Worm (Caenorhabditis elegans) whole organism, late embryonic: ENCODE results near the gene rol-3.
A peak's percentile ranks its signal among the peaks of the same experiment; 100 is the strongest.

ENCODE experiments used
- C08G9.2 ChIP-seq: sonication (generic microtip); optimal IDR thresholded peaks from 2 replicates; lab custom pipeline; 2016; ENCODE audit warnings: mild to moderate bottlenecking, missing genetic modification characterization, moderate library complexity, missing compliant biosample characterization
- C38D4.7 ChIP-seq: fragments of 200-800 bp; sonication (Bioruptor generic); optimal IDR thresholded peaks from 2 replicates; lab custom pipeline; 2018; ENCODE audit warnings: mild to moderate bottlenecking, missing genetic modification characterization, moderate library complexity, missing compliant biosample characterization
- K09A11.1 ChIP-seq: sonication (generic microtip); optimal IDR thresholded peaks from 2 replicates; lab custom pipeline; 2017; ENCODE audit warnings: antibody characterized with exemption, mild to moderate bottlenecking, missing genetic modification characterization, missing compliant biosample characterization; ENCODE audit not compliant: insufficient read depth
- T23F11.4 ChIP-seq: fragments of 200-800 bp; sonication (Bioruptor generic); optimal IDR thresholded peaks from 2 replicates; lab custom pipeline; 2018; ENCODE audit warnings: mild to moderate bottlenecking, missing genetic modification characterization, missing compliant biosample characterization
- ceh-14 ChIP-seq: sonication (generic microtip); optimal IDR thresholded peaks from 2 replicates; lab custom pipeline; 2016; ENCODE audit warnings: missing genotype, missing genetic modification characterization, missing compliant biosample characterization
- ceh-18 ChIP-seq: sonication (generic microtip); optimal IDR thresholded peaks from 2 replicates; lab custom pipeline; 2016; ENCODE audit warnings: missing genetic modification characterization, missing compliant biosample characterization
- ceh-22 ChIP-seq: sonication (generic microtip); optimal IDR thresholded peaks from 2 replicates; lab custom pipeline; 2017; ENCODE audit warnings: missing biosample characterization, missing genetic modification characterization
- ceh-24 ChIP-seq: sonication (generic microtip); optimal IDR thresholded peaks from 2 replicates; lab custom pipeline; 2016; ENCODE audit warnings: mild to moderate bottlenecking, missing genetic modification characterization, missing compliant biosample characterization
- ceh-30 ChIP-seq: fragments of 150-350 bp; optimal IDR thresholded peaks from 2 replicates; lab custom pipeline; 2014; ENCODE audit warnings: missing biosample characterization, missing genetic modification characterization
- ceh-34 ChIP-seq: sonication (generic microtip); optimal IDR thresholded peaks from 2 replicates; lab custom pipeline; 2016; ENCODE audit warnings: mild to moderate bottlenecking, missing genetic modification characterization, missing compliant biosample characterization
- ceh-48 ChIP-seq: sonication (generic microtip); optimal IDR thresholded peaks from 2 replicates; lab custom pipeline; 2016; ENCODE audit warnings: missing genetic modification characterization, inconsistent platforms, missing compliant biosample characterization
- ceh-6 ChIP-seq: fragments of 200-800 bp; sonication (Bioruptor generic); optimal IDR thresholded peaks from 2 replicates; lab custom pipeline; 2018; ENCODE audit warnings: mild to moderate bottlenecking, missing genetic modification characterization, missing compliant biosample characterization
- dmd-4 ChIP-seq: sonication (generic microtip); optimal IDR thresholded peaks from 2 replicates; lab custom pipeline; 2016; ENCODE audit warnings: borderline replicate concordance, missing genetic modification characterization, missing compliant biosample characterization
- elt-2 ChIP-seq: sonication (generic microtip); optimal IDR thresholded peaks from 2 replicates; lab custom pipeline; 2016; ENCODE audit warnings: missing genetic modification reagents, missing genetic modification characterization, missing compliant biosample characterization
- fkh-10 ChIP-seq: fragments of 150-350 bp; optimal IDR thresholded peaks from 2 replicates; lab custom pipeline; 2014; ENCODE audit warnings: missing biosample characterization, missing genetic modification reagents, missing genetic modification characterization
- hlh-13 ChIP-seq: fragments of 200-800 bp; sonication (Bioruptor generic); optimal IDR thresholded peaks from 2 replicates; lab custom pipeline; 2018; ENCODE audit warnings: mild to moderate bottlenecking, missing genetic modification characterization, missing compliant biosample characterization
- hlh-15 ChIP-seq: sonication (generic microtip); optimal IDR thresholded peaks from 2 replicates; lab custom pipeline; 2016; ENCODE audit warnings: missing genetic modification characterization, missing compliant biosample characterization
- hlh-30 ChIP-seq: sonication (generic microtip); optimal IDR thresholded peaks from 2 replicates; lab custom pipeline; 2017; ENCODE audit warnings: antibody characterized with exemption, missing genetic modification characterization, missing compliant biosample characterization; ENCODE audit not compliant: insufficient read depth
- hlh-6 ChIP-seq: sonication (generic microtip); optimal IDR thresholded peaks from 2 replicates; lab custom pipeline; 2016; ENCODE audit warnings: missing genotype, missing genetic modification characterization, missing compliant biosample characterization
- lim-6 ChIP-seq: sonication (generic microtip); optimal IDR thresholded peaks from 2 replicates; lab custom pipeline; 2016; ENCODE audit warnings: missing genetic modification characterization, missing compliant biosample characterization
- lin-11 ChIP-seq: fragments of 200-800 bp; sonication (Bioruptor generic); optimal IDR thresholded peaks from 2 replicates; lab custom pipeline; 2018; ENCODE audit warnings: mild to moderate bottlenecking, missing genetic modification characterization, missing compliant biosample characterization
- mec-3 ChIP-seq: sonication (generic microtip); optimal IDR thresholded peaks from 2 replicates; lab custom pipeline; 2016; ENCODE audit warnings: borderline replicate concordance, missing genetic modification characterization, missing compliant biosample characterization
- nfya-1 ChIP-seq: sonication (generic microtip); optimal IDR thresholded peaks from 2 replicates; lab custom pipeline; 2017; ENCODE audit warnings: missing genetic modification characterization, mild to moderate bottlenecking, missing compliant biosample characterization, antibody characterized with exemption, moderate library complexity
- nhr-232 ChIP-seq: sonication (generic microtip); optimal IDR thresholded peaks from 2 replicates; lab custom pipeline; 2016; ENCODE audit warnings: missing genetic modification characterization, missing compliant biosample characterization
- pat-9 ChIP-seq: fragments of 200-800 bp; sonication (Bioruptor generic); optimal IDR thresholded peaks from 2 replicates; lab custom pipeline; 2018; ENCODE audit warnings: mild to moderate bottlenecking, missing genetic modification characterization, moderate library complexity, missing compliant biosample characterization
- pros-1 ChIP-seq: fragments of 150-350 bp; optimal IDR thresholded peaks from 2 replicates; lab custom pipeline; 2014; ENCODE audit warnings: missing biosample characterization, missing genetic modification reagents, missing genetic modification characterization
- rnt-1 ChIP-seq: sonication (generic microtip); optimal IDR thresholded peaks from 2 replicates; lab custom pipeline; 2016; ENCODE audit warnings: missing genetic modification characterization, missing compliant biosample characterization
- sox-2 ChIP-seq: fragments of 200-800 bp; sonication (Bioruptor generic); IDR thresholded peaks from 2 replicates; pipeline ENCODE4 v1.3.6; 2022; ENCODE audit warnings: missing genetic modification reagents, missing genetic modification characterization, missing compliant biosample characterization
- sox-4 ChIP-seq: sonication (generic microtip); optimal IDR thresholded peaks from 2 replicates; lab custom pipeline; 2017; ENCODE audit warnings: mild to moderate bottlenecking, missing genetic modification characterization, inconsistent platforms, missing compliant biosample characterization
- syd-9 ChIP-seq: sonication (generic microtip); optimal IDR thresholded peaks from 2 replicates; lab custom pipeline; 2016; ENCODE audit warnings: mild to moderate bottlenecking, missing genetic modification characterization, moderate library complexity, missing compliant biosample characterization
- tbx-2 ChIP-seq: sonication (generic microtip); optimal IDR thresholded peaks from 2 replicates; lab custom pipeline; 2016; ENCODE audit warnings: missing genetic modification characterization, missing compliant biosample characterization
- tbx-7 ChIP-seq: sonication (generic microtip); optimal IDR thresholded peaks from 2 replicates; lab custom pipeline; 2016; ENCODE audit warnings: missing genotype, missing genetic modification characterization, missing compliant biosample characterization
- unc-55 ChIP-seq: sonication (generic microtip); optimal IDR thresholded peaks from 2 replicates; lab custom pipeline; 2017; ENCODE audit warnings: missing biosample characterization, missing genetic modification reagents, missing genetic modification characterization
- unc-86 ChIP-seq: sonication (generic microtip); optimal IDR thresholded peaks from 2 replicates; lab custom pipeline; 2016; ENCODE audit warnings: missing genetic modification characterization, missing compliant biosample characterization

rol-3 gene

ce11 chrV:8219550-8219949 is 18.7 kb downstream of the rol-3 start:
- TF ChIP-seq lim-6 (no peak), ceh-30 (tag; lab: Kevin White, UChicago) (no peak), K09A11.1 (no peak), ceh-24 (tag; lab: Kevin White, UChicago) (no peak), dmd-4 (tag; lab: Kevin White, UChicago) (no peak), ceh-6 (GFP tag; lab: Kevin White, UChicago) (no peak), nfya-1 (tag; lab: Kevin White, UChicago) (no peak), fkh-10 (GFP tag; lab: Kevin White, UChicago) (no peak), ceh-48 (tag; lab: Kevin White, UChicago) (no peak), pat-9 (tag; lab: Kevin White, UChicago) (no peak), T23F11.4 (GFP tag; lab: Kevin White, UChicago) (no peak), tbx-7 (tag; lab: Kevin White, UChicago) (no peak), tbx-2 (no peak), rnt-1 (tag; lab: Kevin White, UChicago) (no peak), unc-86 (no peak), ceh-14 (tag; lab: Kevin White, UChicago) (no peak), ceh-22 (no peak)
- TF ChIP-seq, all 69 proteins: peak for 0

DNA sequence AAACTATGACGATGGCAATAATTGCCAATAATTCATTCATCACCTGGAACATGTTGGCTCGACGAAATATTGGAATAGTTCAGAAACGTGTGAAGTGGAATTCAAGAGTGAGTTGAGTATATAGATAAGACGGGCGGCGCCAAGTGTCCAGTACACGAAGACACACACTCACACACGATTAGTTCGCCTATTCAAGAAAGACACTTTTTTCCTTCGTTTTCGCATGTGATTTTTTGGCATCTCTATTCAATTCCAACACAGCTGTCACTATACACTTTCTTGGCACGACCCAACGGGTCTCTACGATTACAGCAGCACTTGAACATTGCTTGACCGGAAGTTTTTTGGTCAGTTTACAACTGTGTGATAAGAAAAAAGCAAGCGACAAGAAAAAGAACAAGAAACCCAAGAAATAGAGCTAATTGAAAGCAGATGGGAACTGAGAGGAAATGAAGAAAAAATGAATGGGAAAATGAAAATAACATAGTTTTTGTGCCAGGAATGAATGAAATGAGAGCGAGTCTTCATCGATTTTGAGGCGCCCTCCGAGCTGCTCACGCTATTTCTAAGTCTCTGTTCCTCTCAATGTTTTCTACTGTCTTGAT is 20.4 kb downstream of the rol-3 start, which contains the start of gene K07C11.8:
Gene K07C11.8 (minus strand): TSS at position 224 of the 605 bp plus-strand sequence.
- TF ChIP-seq ceh-48 (tag; lab: Kevin White, UChicago) (peak; percentile 51), C08G9.2 (tag; lab: Kevin White, UChicago) (no peak)

ce11 chrV:8217118-8217517 is 21.1 kb downstream of the rol-3 start:
- TF ChIP-seq hlh-6 (tag; lab: Kevin White, UChicago) (no peak), ceh-18 (tag; lab: Kevin White, UChicago) (no peak), C08G9.2 (tag; lab: Kevin White, UChicago) (no peak), elt-2 (tag; lab: Kevin White, UChicago) (peak; percentile 87)

DNA sequence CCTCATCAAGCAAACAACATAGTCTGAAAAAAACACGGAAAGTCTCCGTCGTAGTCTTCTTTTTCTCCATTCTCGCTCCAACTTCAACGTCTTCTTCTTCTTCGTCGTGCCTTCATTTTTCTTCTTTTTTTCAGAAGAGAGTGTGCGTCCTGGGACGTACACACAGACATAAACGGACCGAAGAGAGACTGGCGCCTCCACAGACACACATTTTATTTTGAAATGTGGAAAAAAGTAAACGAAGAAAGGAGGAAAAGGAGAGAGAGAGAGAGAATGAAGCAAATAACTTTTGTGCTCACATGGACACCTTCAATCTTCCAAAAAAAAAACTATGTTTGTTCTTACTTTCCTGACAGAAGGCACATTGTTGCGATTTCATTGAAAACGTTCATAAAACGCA is 23.1 kb downstream of the rol-3 start:
- TF ChIP-seq C38D4.7 = no peak
- no peak for TF ChIP-seq nhr-232 (tag; lab: Kevin White, UChicago)
- TF ChIP-seq syd-9 (tag; lab: Kevin White, UChicago) = no peak
- no peak for TF ChIP-seq hlh-30
- TF ChIP-seq lim-6 = no peak
- no peak for TF ChIP-seq unc-55 (GFP tag; lab: Kevin White, UChicago)
- TF ChIP-seq mec-3 = no peak
- TF ChIP-seq ceh-34 (tag; lab: Kevin White, UChicago) = no peak
- no peak for TF ChIP-seq sox-4 (tag; lab: Kevin White, UChicago)
- no peak for TF ChIP-seq ceh-24 (tag; lab: Kevin White, UChicago)
- no peak for TF ChIP-seq pros-1

DNA sequence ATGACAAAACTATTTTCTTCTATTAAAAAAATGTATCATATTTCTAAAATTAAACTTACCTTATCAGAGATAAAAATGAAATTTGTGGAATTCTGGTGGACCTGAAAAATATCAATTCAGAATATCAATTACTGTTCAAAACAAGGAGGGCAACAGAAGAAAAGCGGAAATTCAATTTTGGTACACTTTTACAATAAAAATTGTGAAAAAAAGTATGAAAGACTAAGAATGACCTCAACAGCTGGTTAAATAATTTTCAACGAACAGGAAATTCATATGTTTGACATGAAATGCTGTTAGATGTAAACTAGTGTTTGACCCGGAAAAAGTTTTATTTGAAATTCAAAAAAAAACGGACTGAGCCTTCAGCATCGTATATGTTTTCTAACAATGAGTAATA is 24.3 kb downstream of the rol-3 start, which contains the start of gene K07C11.7:
Gene K07C11.7 (minus strand): TSS at position 101 of the 400 bp plus-strand sequence.
- TF ChIP-seq nfya-1 (tag; lab: Kevin White, UChicago) (no peak), lin-11 (no peak), hlh-15 (no peak), rnt-1 (tag; lab: Kevin White, UChicago) (no peak), hlh-13 (GFP tag; lab: Kevin White, UChicago) (no peak), fkh-10 (GFP tag; lab: Kevin White, UChicago) (no peak), hlh-30 (no peak), ceh-22 (no peak), sox-4 (tag; lab: Kevin White, UChicago) (no peak), elt-2 (tag; lab: Kevin White, UChicago) (no peak), sox-2 (GFP tag; lab: Robert Waterston, UW) (no peak), ceh-48 (tag; lab: Kevin White, UChicago) (no peak)
